Worm (Caenorhabditis elegans) whole organism, L1 larva: ENCODE measurements around the gene R10E9.3.

ENCODE experiments used
- ceh-82 ChIP-seq, 3 experiments: fragments of 150-350 bp in 1 of 3; sonication (generic microtip) in 2 of 3; optimal IDR thresholded peaks; 2 replicates each; lab custom pipeline; 2014 to 2017; ENCODE audit warnings: missing biosample characterization in 3 of 3, missing genetic modification characterization in 3 of 3
- ceh-88 ChIP-seq: fragments of 200-800 bp; sonication (Bioruptor generic); IDR thresholded peaks from 2 replicates; pipeline ENCODE4 v1.3.6; 2022; ENCODE audit warnings: missing genetic modification characterization, missing compliant biosample characterization
- elt-3 ChIP-seq, 6 experiments: fragments of 150-350 bp in 1 of 6; sonication (generic microtip); optimal IDR thresholded peaks; 2 replicates each; lab custom pipeline; 2017 to 2018; ENCODE audit warnings: missing biosample characterization in 6 of 6, missing genetic modification characterization in 6 of 6, inconsistent platforms in 1 of 6
- irx-1 ChIP-seq: sonication (generic microtip); optimal IDR thresholded peaks from 2 replicates; lab custom pipeline; 2016; ENCODE audit warnings: missing genetic modification characterization, missing compliant biosample characterization
- isw-1 ChIP-seq: fragments of 200-800 bp; sonication (Bioruptor generic); IDR thresholded peaks from 2 replicates; pipeline ENCODE4 v1.3.6; 2022; ENCODE audit warnings: missing genetic modification characterization, missing compliant biosample characterization
- jun-1 ChIP-seq: fragments of 150-350 bp; optimal IDR thresholded peaks from 2 replicates; lab custom pipeline; 2014; ENCODE audit warnings: missing biosample characterization, missing genetic modification reagents, missing genetic modification characterization
- lin-39 ChIP-seq: fragments of 150-350 bp; optimal IDR thresholded peaks from 2 replicates; lab custom pipeline; 2014; ENCODE audit warnings: missing biosample characterization, missing genetic modification reagents, missing genetic modification characterization
- lsy-2 ChIP-seq, 2 experiments: fragments of 150-350 bp; optimal IDR thresholded peaks; 2 replicates each; lab custom pipeline; 2014; ENCODE audit warnings: missing biosample characterization in 2 of 2, missing genetic modification characterization in 2 of 2
- mdl-1 ChIP-seq, 2 experiments: fragments of 150-350 bp; optimal IDR thresholded peaks; 2 replicates each; lab custom pipeline; 2014 to 2017; ENCODE audit warnings: missing biosample characterization in 2 of 2, missing genetic modification characterization in 2 of 2, inconsistent platforms in 1 of 2
- nhr-76 ChIP-seq: sonication (generic microtip); optimal IDR thresholded peaks from 2 replicates; lab custom pipeline; 2017; ENCODE audit warnings: missing biosample characterization, missing genetic modification characterization
- snpc-4 ChIP-seq: fragments of 150-350 bp; optimal IDR thresholded peaks from 2 replicates; lab custom pipeline; 2014; ENCODE audit warnings: missing biosample characterization, missing genetic modification characterization
- unc-62 ChIP-seq: fragments of 150-350 bp; optimal IDR thresholded peaks from 2 replicates; lab custom pipeline; 2014; ENCODE audit warnings: missing biosample characterization, missing genetic modification reagents, missing genetic modification characterization
- ztf-11 ChIP-seq, 2 experiments: sonication (generic microtip); optimal IDR thresholded peaks; 2 replicates each; lab custom pipeline; 2016 to 2017; ENCODE audit warnings: missing genetic modification characterization in 2 of 2, missing biosample characterization in 1 of 2, missing compliant biosample characterization in 1 of 2

- TF ChIP-seq lin-39 (tag; lab: Kevin White, UChicago) (no peak), mdl-1 (tag; optimal IDR thresholded peaks at IDR 0.05; lab: Kevin White, UChicago) (peak in 1 of 2 experiments; percentile 79), ceh-88 (GFP tag; lab: Robert Waterston, UW) (no peak), jun-1 (tag; lab: Kevin White, UChicago) (peak; percentile 7), snpc-4 (tag; lab: Kevin White, UChicago) (peak; percentile 18), ceh-82 (tag; optimal IDR thresholded peaks at IDR 0.05; lab: Kevin White, UChicago) (peak in 1 of 3 experiments; percentile 48), lsy-2 (tag; optimal IDR thresholded peaks at IDR 0.05; lab: Kevin White, UChicago) (peak; percentile 34 to 62), elt-3 (tag; optimal IDR thresholded peaks at IDR 0.05; lab: Kevin White, UChicago) (peak in 1 of 6 experiments; percentile 41), isw-1 (GFP tag; lab: Robert Waterston, UW) (no peak; the same call in 1 of the 2 replicates), irx-1 (tag; lab: Kevin White, UChicago) (peak; percentile 4), ztf-11 (tag; optimal IDR thresholded peaks at IDR 0.05; lab: Kevin White, UChicago) (peak in 1 of 2 experiments; percentile 54), nhr-76 (tag; lab: Kevin White, UChicago) (no peak), unc-62 (GFP tag; lab: Kevin White, UChicago) (no peak)
These were observed 6.8 kb upstream of the R10E9.3 start for ce11 chrIII:3953235-3953634.
